Fruit fly (Drosophila melanogaster): Measurements from ENCODE around the gene CG4935.

CG4935 gene

dm6 chr2L:16284306-16285299 is 22.7 kb downstream of the CG4935 start (continued):
- no peak for TF ChIP-seq CG13287 (GFP tag; IDR thresholded peaks at IDR 0.05; ENCODE audit: partially characterized antibody)
- no peak for TF ChIP-seq ci (GFP tag; IDR thresholded peaks at IDR 0.05)
- TF ChIP-seq CG16815 (GFP tag; optimal IDR thresholded peaks at IDR 0.05): no peak
- peak; percentile 18 for TF ChIP-seq slp2 (GFP tag; optimal IDR thresholded peaks at IDR 0.05)
- TF ChIP-seq Abd-B (GFP tag; optimal IDR thresholded peaks at IDR 0.05): peak; percentile 23
- TF ChIP-seq CG16779 (GFP tag; IDR thresholded peaks at IDR 0.05): no peak
- TF ChIP-seq HLHmδ (GFP tag; optimal IDR thresholded peaks at IDR 0.05): no peak
- TF ChIP-seq Med (GFP tag): peak; percentile 82
- TF ChIP-seq exex (tag; optimal IDR thresholded peaks at IDR 0.05): peak; percentile 51
- peak in 1 of 2 experiments; percentile 20 for TF ChIP-seq chif (GFP tag; optimal IDR thresholded peaks at IDR 0.05)
- peak; percentile 74 for TF ChIP-seq CG2678 (tag; optimal IDR thresholded peaks at IDR 0.05)
- no peak for TF ChIP-seq az2 (GFP tag; optimal IDR thresholded peaks at IDR 0.05)
- peak; percentile 94 for TF ChIP-seq sens (GFP tag)
- TF ChIP-seq Sry-δ (GFP tag; optimal IDR thresholded peaks at IDR 0.05): peak; percentile 17
- peak; percentile 84 for TF ChIP-seq nom (GFP tag; optimal IDR thresholded peaks at IDR 0.05)
- no peak for TF ChIP-seq emc (GFP tag; optimal IDR thresholded peaks at IDR 0.05)
- TF ChIP-seq CG15073 (GFP tag; optimal IDR thresholded peaks at IDR 0.05): peak; percentile 97
- no peak for TF ChIP-seq pnt (GFP tag; optimal IDR thresholded peaks at IDR 0.05)
- peak; percentile 70 for TF ChIP-seq gem (tag; optimal IDR thresholded peaks at IDR 0.05)
- TF ChIP-seq CG7987 (GFP tag; optimal IDR thresholded peaks at IDR 0.05): peak; percentile 72
- TF ChIP-seq cg (GFP tag; optimal IDR thresholded peaks at IDR 0.05): peak; percentile 62
- peak; percentile 63 for TF ChIP-seq Side (GFP tag; optimal IDR thresholded peaks at IDR 0.05)
- no peak for TF ChIP-seq chinmo (GFP tag; IDR thresholded peaks at IDR 0.05; ENCODE audit: partially characterized antibody)
- TF ChIP-seq Chrac-16 (GFP tag; optimal IDR thresholded peaks at IDR 0.05): peak; percentile 33
- TF ChIP-seq cad (GFP tag; optimal IDR thresholded peaks at IDR 0.05): peak; percentile 28
- TF ChIP-seq CG6272 (GFP tag; IDR thresholded peaks at IDR 0.05): no peak
- no peak for TF ChIP-seq dan (GFP tag; IDR thresholded peaks at IDR 0.05)
- TF ChIP-seq Tbp (GFP tag; optimal IDR thresholded peaks at IDR 0.05): no peak
- no peak for TF ChIP-seq ranshi (GFP tag; IDR thresholded peaks at IDR 0.05)
- peak; percentile 37 for TF ChIP-seq nmo (GFP tag; optimal IDR thresholded peaks at IDR 0.05)
- TF ChIP-seq Myb (GFP tag; optimal IDR thresholded peaks at IDR 0.05): peak; percentile 3
- no peak for TF ChIP-seq knrl (GFP tag; IDR thresholded peaks at IDR 0.05; ENCODE audit: partially characterized antibody)
- TF ChIP-seq CHES-1-like (GFP tag; optimal IDR thresholded peaks at IDR 0.05): peak; percentile 4
- TF ChIP-seq so (GFP tag; IDR thresholded peaks at IDR 0.05): no peak
- TF ChIP-seq CG7963 (GFP tag; IDR thresholded peaks at IDR 0.05; ENCODE audit: partially characterized antibody): no peak
- TF ChIP-seq CG18619 (GFP tag; optimal IDR thresholded peaks at IDR 0.05): peak; percentile 23
- no peak for TF ChIP-seq CG3407 (GFP tag; optimal IDR thresholded peaks at IDR 0.05)
- no peak for TF ChIP-seq CG17568 (GFP tag; optimal IDR thresholded peaks at IDR 0.05)
- TF ChIP-seq CG3163 (GFP tag; optimal IDR thresholded peaks at IDR 0.05): peak; percentile 78
- no peak for TF ChIP-seq CG2202 (tag; optimal IDR thresholded peaks at IDR 0.05)
- TF ChIP-seq CG7786 (GFP tag; optimal IDR thresholded peaks at IDR 0.05): peak; percentile 5
- no peak for TF ChIP-seq ab (GFP tag; optimal IDR thresholded peaks at IDR 0.05)
- no peak for TF ChIP-seq jigr1 (GFP tag; IDR thresholded peaks at IDR 0.05)
- TF ChIP-seq CG12744 (GFP tag; optimal IDR thresholded peaks at IDR 0.05): peak; percentile 13
- TF ChIP-seq lab (GFP tag; optimal IDR thresholded peaks at IDR 0.05): peak; percentile 85
- TF ChIP-seq CG12219 (GFP tag; optimal IDR thresholded peaks at IDR 0.05): peak; percentile 47
- peak; percentile 21 for TF ChIP-seq phol (tag; optimal IDR thresholded peaks at IDR 0.05)
- TF ChIP-seq cas (GFP tag; IDR thresholded peaks at IDR 0.05): no peak
- no peak for TF ChIP-seq CG11695 (GFP tag; IDR thresholded peaks at IDR 0.05)
